Worm (Caenorhabditis elegans) whole organism, L1 larva: ENCODE measurements around the gene mig-10.

Experiments used
- efl-3 ChIP-seq: fragments of 200-800 bp; sonication (Bioruptor generic); optimal IDR thresholded peaks from 2 replicates; lab custom pipeline; 2018; ENCODE audit warnings: mild to moderate bottlenecking, missing genetic modification characterization, missing compliant biosample characterization
- nhr-12 ChIP-seq: sonication (generic microtip); optimal IDR thresholded peaks from 2 replicates; lab custom pipeline; 2017; ENCODE audit warnings: missing biosample characterization, missing genetic modification characterization
- nhr-90 ChIP-seq: sonication (generic microtip); optimal IDR thresholded peaks from 2 replicates; lab custom pipeline; 2016; ENCODE audit warnings: mild to moderate bottlenecking, missing genetic modification characterization, missing compliant biosample characterization; ENCODE audit not compliant: poor library complexity

ce11 chrIII:8244052-8244451 lies 34.8 kb upstream of the mig-10 start, which contains the start of the genes pbs-6 and cids-1:
- TF ChIP-seq nhr-12 (tag; lab: Kevin White, UChicago) (no peak), nhr-90 (no peak), efl-3 (no peak)
